Fruit fly (Drosophila melanogaster): ENCODE measurements around the gene Cyp313a5.

- TF ChIP-seq Jra (GFP tag; optimal IDR thresholded peaks at IDR 0.05) (no peak), psq (GFP tag; optimal IDR thresholded peaks at IDR 0.05) (no peak), rgr (GFP tag; optimal IDR thresholded peaks at IDR 0.05) (no peak), pan (optimal IDR thresholded peaks at IDR 0.05) (no peak), CG32264 (GFP tag; optimal IDR thresholded peaks at IDR 0.05) (no peak), jim (GFP tag; optimal IDR thresholded peaks at IDR 0.05) (no peak), dmrt93B (GFP tag; optimal IDR thresholded peaks at IDR 0.05) (no peak), usp (GFP tag; optimal IDR thresholded peaks at IDR 0.05) (no peak), CrebA (GFP tag; optimal IDR thresholded peaks at IDR 0.05; ENCODE audit: borderline replicate concordance) (no peak)
Measured at dm6 chr3R:12250204-12250603, 15.7 kb upstream of the Cyp313a5 start.

Measured in whole organism, wandering third instar larva.